Worm (Caenorhabditis elegans) whole organism, young adult: ENCODE results near the gene slc-25A10.
A peak's percentile ranks its signal among the peaks of the same experiment; 100 is the strongest.

Experiments used
- B0261.1 ChIP-seq: sonication (generic microtip); optimal IDR thresholded peaks from 2 replicates; lab custom pipeline; 2016; ENCODE audit warnings: mild to moderate bottlenecking, missing genetic modification characterization, moderate library complexity, missing compliant biosample characterization
- C06A6.2 ChIP-seq: fragments of 200-800 bp; sonication (Bioruptor generic); conservative IDR thresholded peaks from 2 replicates; pipeline ENCODE4 v1.3.6; 2022; ENCODE audit warnings: missing genetic modification characterization, missing compliant biosample characterization
- F37B4.10 ChIP-seq: fragments of 200-800 bp; sonication (Bioruptor generic); IDR thresholded peaks from 2 replicates; pipeline ENCODE4 v1.3.6; 2022; ENCODE audit warnings: missing genetic modification characterization, missing compliant biosample characterization
- F39B2.1 ChIP-seq: fragments of 200-800 bp; sonication (Bioruptor generic); IDR thresholded peaks from 2 replicates; pipeline ENCODE4 v1.3.6; 2022; ENCODE audit warnings: missing genetic modification reagents, missing genetic modification characterization, missing compliant biosample characterization
- F52B5.7 ChIP-seq: sonication (generic microtip); optimal IDR thresholded peaks from 2 replicates; lab custom pipeline; 2016; ENCODE audit warnings: mild to moderate bottlenecking, missing genetic modification characterization, missing compliant biosample characterization
- F57A8.1 ChIP-seq: fragments of 200-800 bp; sonication (Bioruptor generic); optimal IDR thresholded peaks from 2 replicates; lab custom pipeline; 2018; ENCODE audit warnings: mild to moderate bottlenecking, missing genetic modification characterization, moderate library complexity, missing compliant biosample characterization
- Y56A3A.18 ChIP-seq: fragments of 200-800 bp; sonication (Bioruptor generic); IDR thresholded peaks from 2 replicates; pipeline ENCODE4 v1.3.6; 2022; ENCODE audit warnings: missing genetic modification reagents, missing genetic modification characterization, missing compliant biosample characterization
- Y67H2A.10 ChIP-seq: fragments of 200-800 bp; sonication (Bioruptor generic); conservative IDR thresholded peaks from 2 replicates; pipeline ENCODE4 v1.3.6; 2022; ENCODE audit warnings: missing genetic modification reagents, missing genetic modification characterization, missing compliant biosample characterization
- Y79H2A.3 ChIP-seq: fragments of 200-800 bp; sonication (Bioruptor generic); conservative IDR thresholded peaks from 2 replicates; pipeline ENCODE4 v1.3.6; 2022; ENCODE audit warnings: missing genetic modification reagents, missing genetic modification characterization, missing compliant biosample characterization
- Y95B8A.8 ChIP-seq: fragments of 200-800 bp; sonication (Bioruptor generic); IDR thresholded peaks from 2 replicates; pipeline ENCODE4 v1.3.6; 2022; ENCODE audit warnings: missing genetic modification reagents, missing genetic modification characterization, missing compliant biosample characterization
- ZK185.1 ChIP-seq: sonication (generic microtip); optimal IDR thresholded peaks from 2 replicates; lab custom pipeline; 2016; ENCODE audit warnings: mild to moderate bottlenecking, missing genetic modification characterization, missing compliant biosample characterization; ENCODE audit not compliant: poor library complexity, severe bottlenecking
- akir-1 ChIP-seq: fragments of 200-800 bp; sonication (Bioruptor generic); optimal IDR thresholded peaks from 2 replicates; lab custom pipeline; 2018; ENCODE audit warnings: mild to moderate bottlenecking, missing genetic modification characterization, moderate library complexity, missing compliant biosample characterization
- ama-1 ChIP-seq, 3 experiments: fragments of 150-350 bp in 1 of 3; sonication (generic microtip) in 2 of 3; optimal IDR thresholded peaks; 2 replicates each; lab custom pipeline; 2014 to 2018; ENCODE audit warnings: missing biosample characterization in 2 of 3, missing genetic modification characterization in 2 of 3, missing genetic modification reagents in 2 of 3
- aptf-3 ChIP-seq: fragments of 200-800 bp; sonication (Bioruptor generic); IDR thresholded peaks from 2 replicates; pipeline ENCODE4 v1.3.6; 2022; ENCODE audit warnings: missing genetic modification characterization, missing compliant biosample characterization
- atf-7 ChIP-seq: sonication (generic microtip); optimal IDR thresholded peaks from 2 replicates; lab custom pipeline; 2017; ENCODE audit warnings: mild to moderate bottlenecking, missing genetic modification characterization, missing compliant biosample characterization
- bed-1 ChIP-seq: fragments of 200-800 bp; sonication (Bioruptor generic); IDR thresholded peaks from 2 replicates; pipeline ENCODE4 v1.3.6; 2022; ENCODE audit warnings: missing genetic modification reagents, missing genetic modification characterization, missing compliant biosample characterization
- cebp-1 ChIP-seq, 2 experiments: fragments of 200-800 bp in 1 of 2; sonication (Bioruptor generic) in 1 of 2; sonication (generic microtip) in 1 of 2; IDR thresholded peaks in 1 of 2; optimal IDR thresholded peaks in 1 of 2; 2 replicates each; pipeline versions ENCODE4 v1.3.6 to Lab custom; 2017 to 2022; ENCODE audit warnings: missing compliant biosample characterization in 2 of 2, missing genetic modification characterization in 2 of 2, mild to moderate bottlenecking in 1 of 2, missing genetic modification reagents in 1 of 2, moderate library complexity in 1 of 2
- ceh-27 ChIP-seq: fragments of 200-800 bp; sonication (Bioruptor generic); optimal IDR thresholded peaks from 2 replicates; lab custom pipeline; 2018; ENCODE audit warnings: mild to moderate bottlenecking, missing genetic modification characterization, moderate library complexity, missing compliant biosample characterization
- ceh-91 ChIP-seq: fragments of 200-800 bp; sonication (Bioruptor generic); IDR thresholded peaks from 2 replicates; pipeline ENCODE4 v1.3.6; 2022; ENCODE audit warnings: missing genetic modification reagents, missing genetic modification characterization, missing compliant biosample characterization
- die-1 ChIP-seq: sonication (generic microtip); optimal IDR thresholded peaks from 2 replicates; lab custom pipeline; 2016; ENCODE audit warnings: missing genotype, mild to moderate bottlenecking, missing genetic modification characterization, missing compliant biosample characterization
- dox-1 ChIP-seq: fragments of 200-800 bp; sonication (Bioruptor generic); IDR thresholded peaks from 2 replicates; pipeline ENCODE4 v1.3.6; 2022; ENCODE audit warnings: missing genetic modification reagents, missing genetic modification characterization, missing compliant biosample characterization
- dpff-1 ChIP-seq: sonication (generic microtip); optimal IDR thresholded peaks from 2 replicates; lab custom pipeline; 2017; ENCODE audit warnings: mild to moderate bottlenecking, missing genetic modification characterization, missing compliant biosample characterization
- efl-1 ChIP-seq: fragments of 150-350 bp; optimal IDR thresholded peaks from 2 replicates; lab custom pipeline; 2014; ENCODE audit warnings: missing biosample characterization, missing genetic modification reagents, missing genetic modification characterization
- ekl-4 ChIP-seq: fragments of 200-800 bp; sonication (Bioruptor generic); IDR thresholded peaks from 2 replicates; pipeline ENCODE4 v1.3.6; 2022; ENCODE audit warnings: missing genetic modification reagents, missing genetic modification characterization, missing compliant biosample characterization
- ets-4 ChIP-seq: fragments of 200-800 bp; sonication (Bioruptor generic); optimal IDR thresholded peaks from 2 replicates; lab custom pipeline; 2018; ENCODE audit warnings: mild to moderate bottlenecking, missing genetic modification characterization, missing compliant biosample characterization
- fkh-3 ChIP-seq: sonication (generic microtip); optimal IDR thresholded peaks from 2 replicates; lab custom pipeline; 2016; ENCODE audit warnings: mild to moderate bottlenecking, missing genetic modification characterization, missing compliant biosample characterization
- hlh-12 ChIP-seq: sonication (generic microtip); optimal IDR thresholded peaks from 2 replicates; lab custom pipeline; 2016; ENCODE audit warnings: missing genetic modification characterization, missing compliant biosample characterization
- hmg-1.2 ChIP-seq: fragments of 200-800 bp; sonication (Bioruptor generic); IDR thresholded peaks from 2 replicates; pipeline ENCODE4 v1.3.6; 2022; ENCODE audit warnings: missing genetic modification reagents, missing genetic modification characterization, missing compliant biosample characterization
- let-526 ChIP-seq: fragments of 200-800 bp; sonication (Bioruptor generic); IDR thresholded peaks from 2 replicates; pipeline ENCODE4 v1.3.6; 2022; ENCODE audit warnings: missing genetic modification reagents, missing genetic modification characterization, missing compliant biosample characterization
- let-607 ChIP-seq, 2 experiments: fragments of 200-800 bp in 1 of 2; sonication (Bioruptor generic) in 1 of 2; sonication (generic microtip) in 1 of 2; optimal IDR thresholded peaks; 2 replicates each; lab custom pipeline; 2016 to 2018; ENCODE audit warnings: mild to moderate bottlenecking in 2 of 2, missing compliant biosample characterization in 2 of 2, missing genetic modification characterization in 2 of 2, moderate library complexity in 2 of 2, missing genotype in 1 of 2
- lin-40 ChIP-seq: sonication (generic microtip); optimal IDR thresholded peaks from 2 replicates; lab custom pipeline; 2016; ENCODE audit warnings: missing genetic modification characterization, mild to moderate bottlenecking, missing compliant biosample characterization, missing genotype, missing genetic modification reagents
- lir-1 ChIP-seq: fragments of 200-800 bp; sonication (Bioruptor generic); conservative IDR thresholded peaks from 2 replicates; pipeline ENCODE4 v1.3.6; 2022; ENCODE audit warnings: missing genetic modification reagents, missing genetic modification characterization, missing compliant biosample characterization
- madf-10 ChIP-seq: sonication (generic microtip); optimal IDR thresholded peaks from 2 replicates; lab custom pipeline; 2016; ENCODE audit warnings: mild to moderate bottlenecking, missing genetic modification characterization, missing compliant biosample characterization
- madf-6 ChIP-seq: fragments of 200-800 bp; sonication (Bioruptor generic); IDR thresholded peaks from 2 replicates; pipeline ENCODE4 v1.3.6; 2022; ENCODE audit warnings: missing genetic modification reagents, missing genetic modification characterization, missing compliant biosample characterization
- mcd-1 ChIP-seq: fragments of 200-800 bp; sonication (Bioruptor generic); IDR thresholded peaks from 2 replicates; pipeline ENCODE4 v1.3.6; 2022; ENCODE audit warnings: missing genetic modification reagents, missing genetic modification characterization, missing compliant biosample characterization
- nhr-27 ChIP-seq: fragments of 200-800 bp; sonication (Bioruptor generic); optimal IDR thresholded peaks from 2 replicates; lab custom pipeline; 2018; ENCODE audit warnings: mild to moderate bottlenecking, missing genetic modification characterization, moderate library complexity, missing compliant biosample characterization
- nhr-90 ChIP-seq: sonication (generic microtip); optimal IDR thresholded peaks from 2 replicates; lab custom pipeline; 2016; ENCODE audit warnings: missing genotype, mild to moderate bottlenecking, missing genetic modification characterization, missing compliant biosample characterization
- rec-8 ChIP-seq, 2 experiments: sonication (generic microtip); optimal IDR thresholded peaks; 2 replicates each; lab custom pipeline; 2016; ENCODE audit warnings: mild to moderate bottlenecking in 2 of 2, missing genetic modification characterization in 2 of 2, missing genetic modification reagents in 2 of 2, missing genotype in 2 of 2, missing biosample characterization in 1 of 2, missing compliant biosample characterization in 1 of 2, moderate library complexity in 1 of 2
- repo-1 ChIP-seq: sonication (generic microtip); optimal IDR thresholded peaks from 2 replicates; lab custom pipeline; 2017; ENCODE audit warnings: mild to moderate bottlenecking, missing genetic modification characterization, missing compliant biosample characterization
- sdz-38 ChIP-seq: sonication (generic microtip); optimal IDR thresholded peaks from 2 replicates; lab custom pipeline; 2016; ENCODE audit warnings: missing genotype, missing genetic modification characterization, missing compliant biosample characterization
- snpc-3.4 ChIP-seq: sonication (generic microtip); optimal IDR thresholded peaks from 2 replicates; lab custom pipeline; 2017; ENCODE audit warnings: missing genetic modification characterization, mild to moderate bottlenecking, missing compliant biosample characterization, antibody characterized with exemption, moderate library complexity, missing genotype, missing genetic modification reagents
- somi-1 ChIP-seq: fragments of 200-800 bp; sonication (Bioruptor generic); optimal IDR thresholded peaks from 2 replicates; lab custom pipeline; 2018; ENCODE audit warnings: mild to moderate bottlenecking, missing genetic modification characterization, missing compliant biosample characterization
- sptf-2 ChIP-seq: fragments of 200-800 bp; sonication (Bioruptor generic); optimal IDR thresholded peaks from 2 replicates; lab custom pipeline; 2018; ENCODE audit warnings: mild to moderate bottlenecking, missing genetic modification characterization, missing compliant biosample characterization
- unc-130 ChIP-seq: sonication (generic microtip); optimal IDR thresholded peaks from 2 replicates; lab custom pipeline; 2016; ENCODE audit warnings: missing genetic modification reagents, missing genetic modification characterization, missing compliant biosample characterization
- xnd-1 ChIP-seq: sonication (generic microtip); optimal IDR thresholded peaks from 2 replicates; lab custom pipeline; 2016; ENCODE audit warnings: missing genotype, missing genetic modification reagents, missing genetic modification characterization, missing compliant biosample characterization
- zim-3 ChIP-seq: sonication (generic microtip); optimal IDR thresholded peaks from 2 replicates; lab custom pipeline; 2017; ENCODE audit warnings: mild to moderate bottlenecking, missing genetic modification characterization, moderate library complexity, missing compliant biosample characterization
- ztf-28 ChIP-seq: fragments of 200-800 bp; sonication (Bioruptor generic); IDR thresholded peaks from 2 replicates; pipeline ENCODE4 v1.3.6; 2022; ENCODE audit warnings: missing genetic modification reagents, missing genetic modification characterization, missing compliant biosample characterization
- ztf-6 ChIP-seq: fragments of 200-800 bp; sonication (Bioruptor generic); IDR thresholded peaks from 2 replicates; pipeline ENCODE4 v1.3.6; 2022; ENCODE audit warnings: missing genetic modification reagents, missing genetic modification characterization, missing compliant biosample characterization

slc-25A10 gene

ce11 chrX:6736358-6736991, 11.0 kb upstream of the slc-25A10 start (continued):
- TF ChIP-seq lin-40 (tag; lab: Kevin White, UChicago) (peak; percentile 63), Y67H2A.10 (GFP tag; lab: Robert Waterston, UW) (no peak), ceh-91 (no peak), ama-1 (optimal IDR thresholded peaks at IDR 0.05; lab: Kevin White, UChicago) (no peak), ama-1 (GFP tag; optimal IDR thresholded peaks at IDR 0.05; lab: Kevin White, UChicago) (no peak), atf-7 (tag; lab: Kevin White, UChicago) (peak; percentile 78), ztf-28 (no peak), snpc-3.4 (no peak), unc-130 (no peak), efl-1 (GFP tag; lab: Kevin White, UChicago) (no peak), repo-1 (tag; lab: Kevin White, UChicago) (no peak), lir-1 (GFP tag; lab: Robert Waterston, UW) (no peak), aptf-3 (GFP tag; lab: Robert Waterston, UW) (no peak), die-1 (tag; lab: Kevin White, UChicago) (peak; percentile 44), somi-1 (GFP tag; lab: Kevin White, UChicago) (no peak), hlh-12 (no peak), F37B4.10 (GFP tag; lab: Robert Waterston, UW) (no peak), dox-1 (peak; percentile 51), madf-10 (tag; lab: Kevin White, UChicago) (peak; percentile 23), Y79H2A.3 (GFP tag; lab: Robert Waterston, UW) (no peak), F52B5.7 (tag; lab: Kevin White, UChicago) (no peak), ekl-4 (GFP tag; lab: Robert Waterston, UW) (peak; percentile 24; the same call in 1 of the 2 replicates), B0261.1 (tag; lab: Kevin White, UChicago) (no peak), zim-3 (tag; lab: Kevin White, UChicago) (no peak), sptf-2 (GFP tag; lab: Kevin White, UChicago) (no peak), cebp-1 (GFP tag; IDR thresholded peaks at IDR 0.05; lab: Robert Waterston, UW) (no peak), cebp-1 (tag; optimal IDR thresholded peaks at IDR 0.05; lab: Kevin White, UChicago) (peak; percentile 34), Y56A3A.18 (GFP tag; lab: Robert Waterston, UW) (no peak), Y95B8A.8 (GFP tag; lab: Robert Waterston, UW) (no peak), dpff-1 (no peak), nhr-90 (no peak), akir-1 (GFP tag; lab: Kevin White, UChicago) (no peak), bed-1 (GFP tag; lab: Robert Waterston, UW) (no peak), let-607 (tag; optimal IDR thresholded peaks at IDR 0.05; lab: Kevin White, UChicago) (no peak), C06A6.2 (GFP tag; lab: Robert Waterston, UW) (0 out of 2 replicates have a peak, but pooled peaks have one; percentile 21), mcd-1 (GFP tag; lab: Robert Waterston, UW) (no peak), ZK185.1 (tag; lab: Kevin White, UChicago) (no peak), xnd-1 (no peak), fkh-3 (tag; lab: Kevin White, UChicago) (no peak)

- TF ChIP-seq nhr-27 (tag; lab: Kevin White, UChicago), result no peak
- TF ChIP-seq F57A8.1 (GFP tag; lab: Kevin White, UChicago), result no peak
- no peak for TF ChIP-seq cebp-1 (GFP tag; IDR thresholded peaks at IDR 0.05; lab: Robert Waterston, UW)
- peak; percentile 50 for TF ChIP-seq cebp-1 (tag; optimal IDR thresholded peaks at IDR 0.05; lab: Kevin White, UChicago)
- peak; percentile 62 for TF ChIP-seq ceh-27
- no peak for TF ChIP-seq let-526
- TF ChIP-seq ets-4 (GFP tag; lab: Kevin White, UChicago), result no peak
- no peak for TF ChIP-seq hmg-1.2 (GFP tag; lab: Robert Waterston, UW)
- no peak for TF ChIP-seq ama-1 (optimal IDR thresholded peaks at IDR 0.05; lab: Kevin White, UChicago)
- no peak for TF ChIP-seq ama-1 (GFP tag; optimal IDR thresholded peaks at IDR 0.05; lab: Kevin White, UChicago)
- TF ChIP-seq sdz-38, result no peak
- TF ChIP-seq ztf-6 (GFP tag; lab: Robert Waterston, UW), result no peak
- TF ChIP-seq F39B2.1, result no peak
- TF ChIP-seq rec-8 (tag; optimal IDR thresholded peaks at IDR 0.05; lab: Kevin White, UChicago), result no peak
- TF ChIP-seq madf-6 (GFP tag; lab: Robert Waterston, UW), result no peak
Measured at ce11 chrX:6735494-6735893, 10.0 kb upstream of the slc-25A10 start.
